Worm (Caenorhabditis elegans) whole organism, L3 larva: ENCODE measurements around the gene phf-5.

Experiments used
- ceh-82 ChIP-seq: fragments of 150-350 bp; optimal IDR thresholded peaks from 2 replicates; lab custom pipeline; 2014; ENCODE audit warnings: missing biosample characterization, missing genetic modification characterization
- fkh-10 ChIP-seq: sonication (generic microtip); optimal IDR thresholded peaks from 2 replicates; lab custom pipeline; 2017; ENCODE audit warnings: missing biosample characterization, missing genetic modification reagents, missing genetic modification characterization
- jun-1 ChIP-seq: fragments of 150-350 bp; optimal IDR thresholded peaks from 2 replicates; lab custom pipeline; 2014; ENCODE audit warnings: missing biosample characterization, missing genetic modification reagents, missing genetic modification characterization
- nhr-77 ChIP-seq: fragments of 150-350 bp; optimal IDR thresholded peaks from 2 replicates; lab custom pipeline; 2014; ENCODE audit warnings: missing biosample characterization, missing genetic modification characterization
- pqm-1 ChIP-seq: fragments of 150-350 bp; optimal IDR thresholded peaks from 2 replicates; lab custom pipeline; 2017; ENCODE audit warnings: missing biosample characterization, missing genetic modification characterization, inconsistent platforms
- unc-62 ChIP-seq: fragments of 150-350 bp; sonication (generic microtip); optimal IDR thresholded peaks from 4 replicates; lab custom pipeline; 2014; ENCODE audit warnings: missing biosample characterization, missing genetic modification reagents, missing genetic modification characterization

DNA sequence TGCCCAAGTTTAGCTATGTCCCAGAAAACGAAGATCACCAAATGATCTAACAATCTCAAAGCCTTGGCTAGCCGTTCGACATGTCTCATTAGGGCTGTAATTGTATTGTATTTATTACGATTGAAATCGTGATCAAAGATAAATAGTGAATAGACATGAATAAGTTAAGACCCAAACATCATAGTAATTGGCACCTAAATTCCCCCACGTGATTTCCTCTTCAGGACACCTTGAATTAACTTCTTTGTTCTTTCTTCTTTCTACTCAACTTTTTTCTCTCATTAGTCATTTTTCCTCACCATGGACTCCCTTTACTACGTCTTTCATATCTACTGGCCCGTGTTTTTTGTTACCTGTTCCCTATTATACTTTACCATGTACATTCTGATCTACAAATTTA, 19.3 kb downstream of the phf-5 start, which contains the start of gene srd-69:
- TF ChIP-seq jun-1 (tag; lab: Kevin White, UChicago) (no peak), pqm-1 (no peak), nhr-77 (no peak), ceh-82 (tag; lab: Kevin White, UChicago) (no peak), unc-62 (no peak), fkh-10 (no peak)
